Worm (Caenorhabditis elegans) whole organism, L2 larva: ENCODE data around the gene gpc-1.

Experiments used
- ceh-16 ChIP-seq: fragments of 150-350 bp; optimal IDR thresholded peaks from 2 replicates; lab custom pipeline; 2014; ENCODE audit warnings: missing biosample characterization, missing genetic modification characterization
- fos-1 ChIP-seq: fragments of 150-350 bp; optimal IDR thresholded peaks from 2 replicates; lab custom pipeline; 2014; ENCODE audit warnings: missing biosample characterization, missing genetic modification characterization
- nhr-237 ChIP-seq: fragments of 150-350 bp; optimal IDR thresholded peaks from 2 replicates; lab custom pipeline; 2014; ENCODE audit warnings: missing biosample characterization, missing genetic modification characterization
- zag-1 ChIP-seq: fragments of 150-350 bp; optimal IDR thresholded peaks from 2 replicates; lab custom pipeline; 2014; ENCODE audit warnings: missing biosample characterization, missing genetic modification characterization
- ztf-11 ChIP-seq: sonication (generic microtip); optimal IDR thresholded peaks from 2 replicates; lab custom pipeline; 2017; ENCODE audit warnings: missing biosample characterization, missing genetic modification characterization
- ztf-4 ChIP-seq: fragments of 150-350 bp; optimal IDR thresholded peaks from 2 replicates; lab custom pipeline; 2014; ENCODE audit warnings: missing biosample characterization, missing genetic modification characterization

- TF ChIP-seq ztf-4: no peak
- TF ChIP-seq ztf-11 (tag; lab: Kevin White, UChicago): no peak
- no peak for TF ChIP-seq ceh-16 (tag; lab: Kevin White, UChicago)
- no peak for TF ChIP-seq zag-1 (tag; lab: Kevin White, UChicago)
- no peak for TF ChIP-seq fos-1
- TF ChIP-seq nhr-237: no peak
Observed at ce11 chrX:12834848-12835247, 49.9 kb downstream of the gpc-1 start.
